Fruit fly (Drosophila melanogaster): ENCODE data around the gene Sgs4.

dm6 chrX:3281958-3282357, 32.1 kb downstream of the Sgs4 start:
- TF ChIP-seq rn (GFP tag; IDR thresholded peaks at IDR 0.05) (no peak), Snoo (tag; optimal IDR thresholded peaks at IDR 0.05) (no peak), fd96Ca (GFP tag; IDR thresholded peaks at IDR 0.05) (no peak), CG4496 (GFP tag; IDR thresholded peaks at IDR 0.05) (no peak), CG17806 (tag; optimal IDR thresholded peaks at IDR 0.05) (no peak), CG32121 (GFP tag; IDR thresholded peaks at IDR 0.05) (no peak), CG15710 (tag; optimal IDR thresholded peaks at IDR 0.05) (no peak), EcR (GFP tag; optimal IDR thresholded peaks at IDR 0.05) (no peak)

All from whole organism, pupa.